Worm (Caenorhabditis elegans) whole organism, L3 larva: ENCODE results near the gene C14A6.13.

Experiments used
- egl-27 ChIP-seq: sonication (generic microtip); optimal IDR thresholded peaks from 4 replicates; lab custom pipeline; 2017; ENCODE audit warnings: missing biosample characterization, missing genetic modification reagents, missing genetic modification characterization
- pha-4 ChIP-seq: fragments of 150-350 bp; optimal IDR thresholded peaks from 2 replicates; lab custom pipeline; 2014; ENCODE audit warnings: missing biosample characterization, missing genetic modification reagents, missing genetic modification characterization

DNA sequence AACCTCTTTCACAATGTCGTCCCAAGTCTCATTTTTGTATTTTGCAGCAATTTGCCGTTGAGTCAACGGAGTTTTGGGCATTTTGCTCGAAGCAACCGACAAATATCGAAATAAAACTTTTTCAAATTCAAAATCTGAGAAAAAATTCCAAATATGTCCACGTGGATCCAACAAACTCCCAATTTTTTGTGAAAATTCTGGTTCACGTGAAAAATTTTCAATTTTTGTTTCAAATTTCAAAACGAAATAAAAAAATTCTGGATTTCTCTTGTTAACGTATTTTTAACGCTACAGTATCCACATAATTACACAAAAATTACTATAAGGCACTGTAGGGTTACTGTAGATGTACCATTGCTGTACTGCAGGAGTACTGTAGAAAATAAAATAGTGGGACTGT lies at the start of gene C14A6.13:
- no peak for TF ChIP-seq pha-4 (tag; lab: Kevin White, UChicago)
- no peak for TF ChIP-seq egl-27 (tag; lab: Kevin White, UChicago)
